Fruit fly (Drosophila melanogaster) whole organism, prepupa: ENCODE data around the gene CG15740.

Experiments
- Blimp-1 ChIP-seq: fragments of 200-800 bp; sonication (Bioruptor generic); optimal IDR thresholded peaks from 3 replicates; lab custom pipeline; 2017; ENCODE audit warnings: missing biosample characterization, missing genetic modification characterization, mild to moderate bottlenecking, moderate library complexity, missing genetic modification reagents
- CG11294 ChIP-seq: fragments of 200-800 bp; sonication (Bioruptor generic); IDR thresholded peaks from 2 replicates; pipeline ENCODE4 v1.3.6; 2022; ENCODE audit warnings: missing biosample characterization, missing genetic modification characterization
- CG11762 ChIP-seq: fragments of 200-800 bp; sonication (Bioruptor generic); optimal IDR thresholded peaks from 3 replicates; lab custom pipeline; 2016; ENCODE audit warnings: missing biosample characterization, missing genetic modification characterization; ENCODE audit not compliant: insufficient read depth
- CG1621 ChIP-seq: fragments of 200-800 bp; sonication (Bioruptor generic); optimal IDR thresholded peaks from 3 replicates; lab custom pipeline; 2018; ENCODE audit warnings: missing biosample characterization, mild to moderate bottlenecking, missing genetic modification characterization
- CG16779 ChIP-seq: fragments of 200-800 bp; sonication (Bioruptor generic); optimal IDR thresholded peaks from 3 replicates; lab custom pipeline; 2017; ENCODE audit warnings: missing biosample characterization, mild to moderate bottlenecking, missing genetic modification characterization
- CG3032 ChIP-seq: fragments of 200-800 bp; optimal IDR thresholded peaks from 2 replicates; lab custom pipeline; 2019; ENCODE audit warnings: missing biosample characterization, mild to moderate bottlenecking, missing genetic modification characterization, moderate library complexity
- CG6792 ChIP-seq: fragments of 200-800 bp; sonication (Bioruptor generic); optimal IDR thresholded peaks from 3 replicates; lab custom pipeline; 2016; ENCODE audit warnings: missing biosample characterization, missing genetic modification characterization
- CG6854 ChIP-seq: fragments of 200-800 bp; sonication (Bioruptor generic); optimal IDR thresholded peaks from 2 replicates; lab custom pipeline; 2017; ENCODE audit warnings: missing biosample characterization, mild to moderate bottlenecking, missing genetic modification characterization
- CG7368 ChIP-seq: fragments of 200-800 bp; sonication (Bioruptor generic); optimal IDR thresholded peaks from 3 replicates; lab custom pipeline; 2016; ENCODE audit warnings: missing biosample characterization, missing genetic modification characterization
- CG9139 ChIP-seq: fragments of 200-800 bp; sonication (Bioruptor generic); optimal IDR thresholded peaks from 3 replicates; lab custom pipeline; 2017; ENCODE audit warnings: missing biosample characterization, mild to moderate bottlenecking, missing genetic modification characterization
- Eip75B ChIP-seq: fragments of 200-800 bp; sonication (Bioruptor generic); optimal IDR thresholded peaks from 3 replicates; lab custom pipeline; 2016; ENCODE audit warnings: missing biosample characterization, missing genetic modification characterization
- Eip78C ChIP-seq: fragments of 200-800 bp; sonication (Bioruptor generic); peaks from one replicate; lab custom pipeline; 2016; ENCODE audit warnings: missing biosample characterization, missing genetic modification characterization
- Eip93F ChIP-seq: fragments of 200-800 bp; sonication (Bioruptor generic); optimal IDR thresholded peaks from 2 replicates; lab custom pipeline; 2016; ENCODE audit warnings: missing biosample characterization, mild to moderate bottlenecking, missing genetic modification characterization
- Sox102F ChIP-seq: fragments of 200-800 bp; sonication (Bioruptor generic); optimal IDR thresholded peaks from 2 replicates; lab custom pipeline; 2016; ENCODE audit warnings: missing biosample characterization, mild to moderate bottlenecking, missing genetic modification characterization
- spab ChIP-seq: fragments of 200-800 bp; sonication (Bioruptor generic); optimal IDR thresholded peaks from 2 replicates; lab custom pipeline; 2017; ENCODE audit warnings: missing biosample characterization, mild to moderate bottlenecking, missing genetic modification characterization, missing genetic modification reagents
- topi ChIP-seq: fragments of 200-800 bp; sonication (Bioruptor generic); optimal IDR thresholded peaks from 3 replicates; lab custom pipeline; 2016; ENCODE audit warnings: missing biosample characterization, missing genetic modification characterization

CG15740 gene

DNA sequence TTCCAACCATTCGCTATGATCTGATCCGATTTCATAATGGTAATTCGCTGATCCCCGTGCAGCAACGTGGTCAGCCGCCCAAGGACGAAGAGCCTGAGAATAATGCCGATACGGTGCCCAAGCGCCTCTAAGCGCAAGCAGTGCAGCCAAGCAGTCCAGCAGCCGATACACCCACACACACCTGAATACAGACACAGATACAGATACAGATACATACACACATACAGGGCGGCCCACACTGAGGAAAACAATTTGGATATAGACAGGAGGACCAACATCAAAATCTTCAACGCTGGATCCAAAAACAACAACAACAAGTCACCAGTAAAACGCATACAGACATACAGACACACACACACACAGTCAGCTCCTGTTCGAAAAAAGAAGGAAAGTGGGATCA, 46.0 kb downstream of the CG15740 start:
- TF ChIP-seq Eip93F (GFP tag; lab: Kevin White, UChicago): no peak
- no peak for TF ChIP-seq CG16779

DNA sequence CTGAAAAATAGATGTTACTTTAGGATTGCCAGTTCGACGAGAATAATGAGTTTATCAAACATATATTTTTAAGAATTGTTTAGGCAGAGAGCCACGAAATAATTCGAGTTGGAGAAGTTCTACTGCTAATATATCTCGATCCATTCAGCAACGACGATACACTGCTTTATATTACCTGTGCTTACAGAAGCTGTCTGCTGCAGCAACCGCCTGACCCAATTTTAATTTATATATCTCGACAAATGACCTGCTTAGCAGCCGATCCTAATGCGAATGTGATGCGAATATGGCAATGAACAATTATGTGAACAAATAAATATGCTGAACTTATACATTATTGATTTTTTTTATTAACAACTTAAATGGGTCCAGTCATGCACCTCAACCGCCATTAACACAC, 47.4 kb downstream of the CG15740 start:
- TF ChIP-seq CG11762 (GFP tag; lab: Kevin White, UChicago) (no peak), topi (GFP tag; lab: Kevin White, UChicago) (no peak), spab (no peak), CG6792 (GFP tag; lab: Kevin White, UChicago) (no peak), Eip75B (GFP tag; lab: Kevin White, UChicago) (no peak)
- TF ChIP-seq, all 60 proteins: peak for 0

DNA sequence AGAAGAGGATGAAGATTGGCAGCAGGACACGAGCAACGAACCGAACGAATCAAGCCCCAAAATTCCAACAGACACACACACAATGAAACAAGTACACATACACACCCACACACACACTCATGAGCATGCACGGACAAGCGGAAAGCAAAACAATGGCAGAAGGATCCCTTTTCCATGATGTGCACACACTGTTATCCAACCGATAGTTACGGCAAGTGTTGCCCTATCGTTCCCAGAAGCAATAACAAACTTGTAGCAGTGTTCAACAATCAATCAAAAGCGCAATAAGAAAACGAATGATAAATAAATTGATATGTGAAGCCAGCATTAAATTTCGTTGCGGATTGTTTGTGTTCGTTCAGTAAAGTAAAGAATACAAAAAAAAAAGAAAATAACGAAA, 49.0 kb downstream of the CG15740 start:
- TF ChIP-seq CG7368 (no peak), CG6854 (GFP tag; lab: Kevin White, UChicago) (no peak), Blimp-1 (GFP tag; lab: Kevin White, UChicago) (no peak), CG9139 (GFP tag; lab: Kevin White, UChicago) (no peak), CG3032 (no peak)
- TF ChIP-seq, all 60 proteins: peak for 0

DNA sequence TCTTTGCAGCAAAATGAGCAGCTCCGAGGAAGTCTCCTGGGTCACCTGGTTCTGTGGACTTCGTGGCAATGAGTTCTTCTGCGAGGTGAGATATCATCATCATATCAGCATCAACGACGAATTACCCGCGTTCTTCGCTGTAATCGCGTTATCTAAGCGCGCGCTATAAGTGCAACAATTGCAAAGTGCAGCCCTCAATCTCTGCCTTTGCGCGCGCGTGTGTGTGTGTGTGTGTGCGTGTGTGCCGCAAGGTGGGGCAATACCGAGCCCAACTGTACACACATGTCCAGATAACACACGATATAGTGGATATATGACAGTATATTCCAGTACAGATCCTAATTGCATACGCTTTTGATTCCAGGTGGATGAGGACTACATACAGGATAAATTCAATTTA, 52.5 kb downstream of the CG15740 start:
- no peak for TF ChIP-seq Sox102F (GFP tag; lab: Kevin White, UChicago)
- no peak for TF ChIP-seq CG1621 (tag; lab: Kevin White, UChicago)
- TF ChIP-seq Eip78C: no peak
- TF ChIP-seq CG11294: no peak
